Worm (Caenorhabditis elegans) whole organism, early embryonic: ENCODE measurements around the gene bath-33.
"Not testable (repeated sequence)": the region's sequence is repeated elsewhere in the genome, so short reads cannot be mapped to it uniquely, and the experiment has no call there.

Experiments
- B0310.2 ChIP-seq: sonication (generic microtip); optimal IDR thresholded peaks from 2 replicates; lab custom pipeline; 2016; ENCODE audit warnings: mild to moderate bottlenecking, missing genetic modification characterization, missing compliant biosample characterization
- F13C5.2 ChIP-seq: sonication (generic microtip); optimal IDR thresholded peaks from 2 replicates; lab custom pipeline; 2017; ENCODE audit warnings: mild to moderate bottlenecking, missing genetic modification characterization, inconsistent platforms, missing compliant biosample characterization
- aly-1 ChIP-seq: sonication (generic microtip); optimal IDR thresholded peaks from 2 replicates; lab custom pipeline; 2016; ENCODE audit warnings: missing genetic modification characterization, missing compliant biosample characterization
- ama-1 ChIP-seq: fragments of 150-350 bp; optimal IDR thresholded peaks from 2 replicates; lab custom pipeline; 2014
- ceh-13 ChIP-seq: fragments of 200-800 bp; sonication (Bioruptor generic); optimal IDR thresholded peaks from 2 replicates; lab custom pipeline; 2018; ENCODE audit warnings: mild to moderate bottlenecking, missing genetic modification characterization, missing compliant biosample characterization
- ceh-36 ChIP-seq: sonication (generic microtip); optimal IDR thresholded peaks from 2 replicates; lab custom pipeline; 2016; ENCODE audit warnings: missing genetic modification characterization, inconsistent platforms, missing compliant biosample characterization
- ets-7 ChIP-seq: sonication (generic microtip); optimal IDR thresholded peaks from 2 replicates; lab custom pipeline; 2016; ENCODE audit warnings: missing genotype, missing genetic modification characterization, missing compliant biosample characterization
- flt-1 ChIP-seq: fragments of 200-800 bp; sonication (Bioruptor generic); IDR thresholded peaks from 2 replicates; pipeline ENCODE4 v1.3.6; 2022; ENCODE audit warnings: missing genetic modification characterization, missing compliant biosample characterization
- hmbx-1 ChIP-seq: sonication (generic microtip); optimal IDR thresholded peaks from 2 replicates; lab custom pipeline; 2016; ENCODE audit warnings: mild to moderate bottlenecking, missing genetic modification characterization, missing compliant biosample characterization
- hmg-4 ChIP-seq: fragments of 200-800 bp; sonication (Bioruptor generic); optimal IDR thresholded peaks from 2 replicates; lab custom pipeline; 2018; ENCODE audit warnings: mild to moderate bottlenecking, missing genetic modification characterization, missing compliant biosample characterization
- hnd-1 ChIP-seq: sonication (generic microtip); optimal IDR thresholded peaks from 2 replicates; lab custom pipeline; 2016; ENCODE audit warnings: missing genetic modification characterization, missing compliant biosample characterization
- pes-1 ChIP-seq: fragments of 200-800 bp; sonication (Bioruptor generic); IDR thresholded peaks from 2 replicates; pipeline ENCODE4 v1.3.6; 2022; ENCODE audit warnings: missing genetic modification reagents, missing genetic modification characterization, missing compliant biosample characterization
- scrt-1 ChIP-seq: fragments of 200-800 bp; sonication (Bioruptor generic); IDR thresholded peaks from 2 replicates; pipeline ENCODE4 v1.3.6; 2022; ENCODE audit warnings: missing genetic modification characterization, missing compliant biosample characterization
- sea-1 ChIP-seq: fragments of 200-800 bp; sonication (Bioruptor generic); conservative IDR thresholded peaks from 2 replicates; pipeline ENCODE4 v1.3.6; 2022; ENCODE audit warnings: missing genetic modification characterization, missing compliant biosample characterization
- tbx-11 ChIP-seq: fragments of 200-800 bp; sonication (Bioruptor generic); IDR thresholded peaks from 2 replicates; pipeline ENCODE4 v1.3.6; 2022; ENCODE audit warnings: missing genetic modification characterization, missing compliant biosample characterization
- tbx-37 ChIP-seq: fragments of 200-800 bp; sonication (Bioruptor generic); conservative IDR thresholded peaks from 2 replicates; pipeline ENCODE4 v1.3.6; 2022; ENCODE audit warnings: missing genetic modification reagents, missing genetic modification characterization, missing compliant biosample characterization
- tra-4 ChIP-seq: sonication (generic microtip); optimal IDR thresholded peaks from 2 replicates; lab custom pipeline; 2017; ENCODE audit warnings: missing genetic modification characterization, missing compliant biosample characterization

Gene bath-33

ce11 chrII:1640496-1640895 lies 34.5 kb upstream of the bath-33 start, which contains the start of gene srh-72:
Gene srh-72, minus strand, starts transcription at chrII:1640596.
- TF ChIP-seq hmg-4 (GFP tag; lab: Kevin White, UChicago) (no peak), hmbx-1 (tag; lab: Kevin White, UChicago) (no peak), ets-7 (tag; lab: Kevin White, UChicago) (no peak), scrt-1 (GFP tag; lab: Robert Waterston, UW) (no peak), hnd-1 (no peak), tbx-37 (no peak), flt-1 (no peak), ceh-36 (tag; lab: Kevin White, UChicago) (no peak), F13C5.2 (tag; lab: Kevin White, UChicago) (no peak), tbx-11 (no peak), ama-1 (no peak), ceh-13 (GFP tag; lab: Kevin White, UChicago) (no peak), B0310.2 (no peak), sea-1 (GFP tag; lab: Robert Waterston, UW) (no peak), pes-1 (GFP tag; lab: Robert Waterston, UW) (no peak), aly-1 (tag; lab: Kevin White, UChicago) (no peak), tra-4 (tag; lab: Kevin White, UChicago) (no peak)

ce11 chrII:1636392-1636791 lies 30.4 kb upstream of the bath-33 start, which contains the start of gene srg-20:
Gene srg-20, plus strand, starts transcription at chrII:1636692.
- not testable (repeated sequence) for TF ChIP-seq sea-1 (GFP tag; lab: Robert Waterston, UW); hmbx-1 (tag; lab: Kevin White, UChicago); tbx-11

ce11 chrII:1635969-1636368 lies 30.0 kb upstream of the bath-33 start:
- TF ChIP-seq tbx-11: no peak
- TF ChIP-seq flt-1: no peak
- TF ChIP-seq hnd-1: no peak

- not testable (repeated sequence) for TF ChIP-seq flt-1; pes-1 (GFP tag; lab: Robert Waterston, UW); aly-1 (tag; lab: Kevin White, UChicago)
Observed at ce11 chrII:1633490-1633889, 27.5 kb upstream of the bath-33 start, which contains the start of gene C08E3.1. Gene C08E3.1, plus strand, starts transcription at chrII:1633790.

ce11 chrII:1632216-1632615 lies 26.2 kb upstream of the bath-33 start, which contains the start of gene C08E3.13:
Gene C08E3.13, minus strand, starts transcription at chrII:1632316.
- TF ChIP-seq tbx-11; hmg-4 (GFP tag; lab: Kevin White, UChicago); scrt-1 (GFP tag; lab: Robert Waterston, UW): not testable (repeated sequence)

ce11 chrII:1627783-1628182 lies 21.8 kb upstream of the bath-33 start, which contains the start of gene C08E3.15:
Gene C08E3.15, minus strand, starts transcription at chrII:1627883.
- not testable (repeated sequence) for TF ChIP-seq ceh-13 (GFP tag; lab: Kevin White, UChicago); flt-1; F13C5.2 (tag; lab: Kevin White, UChicago)

- no peak for TF ChIP-seq tbx-37
Observed at ce11 chrII:1625666-1626065, 19.7 kb upstream of the bath-33 start, which contains the start of gene C08E3.14. Gene C08E3.14, plus strand, starts transcription at chrII:1625966.

- TF ChIP-seq F13C5.2 (tag; lab: Kevin White, UChicago): no peak
- TF ChIP-seq hnd-1: no peak
- TF ChIP-seq ama-1: no peak
- no peak for TF ChIP-seq ets-7 (tag; lab: Kevin White, UChicago)
- no peak for TF ChIP-seq hmbx-1 (tag; lab: Kevin White, UChicago)
- no peak for TF ChIP-seq scrt-1 (GFP tag; lab: Robert Waterston, UW)
- TF ChIP-seq tbx-37: no peak
- TF ChIP-seq flt-1: no peak
- no peak for TF ChIP-seq hmg-4 (GFP tag; lab: Kevin White, UChicago)
Observed at ce11 chrII:1624572-1624971, 18.6 kb upstream of the bath-33 start, which contains the start of gene fbxa-160. Gene fbxa-160, minus strand, starts transcription at chrII:1624672.

ce11 chrII:1621795-1622194 lies 15.8 kb upstream of the bath-33 start:
- TF ChIP-seq aly-1 (tag; lab: Kevin White, UChicago): no peak
- no peak for TF ChIP-seq flt-1

- TF ChIP-seq aly-1 (tag; lab: Kevin White, UChicago) (no peak), ets-7 (tag; lab: Kevin White, UChicago) (no peak), ama-1 (no peak), hmg-4 (GFP tag; lab: Kevin White, UChicago) (no peak), hnd-1 (no peak), tbx-37 (no peak), flt-1 (no peak), B0310.2 (no peak), tra-4 (tag; lab: Kevin White, UChicago) (no peak), ceh-13 (GFP tag; lab: Kevin White, UChicago) (no peak), sea-1 (GFP tag; lab: Robert Waterston, UW) (no peak), scrt-1 (GFP tag; lab: Robert Waterston, UW) (no peak), F13C5.2 (tag; lab: Kevin White, UChicago) (no peak), ceh-36 (tag; lab: Kevin White, UChicago) (no peak)
Observed at ce11 chrII:1621180-1621579, 15.2 kb upstream of the bath-33 start, which contains the start of gene fbxa-158. Gene fbxa-158, minus strand, starts transcription at chrII:1621280.
